Fruit fly (Drosophila melanogaster) whole organism, embryonic: ENCODE data around the gene CG9630.

ENCODE experiments used
- Asciz ChIP-seq: fragments of 200-800 bp; sonication (Bioruptor generic); optimal IDR thresholded peaks from 2 replicates; lab custom pipeline; 2017; ENCODE audit warnings: missing biosample characterization, mild to moderate bottlenecking, missing genetic modification characterization, missing genetic modification reagents
- BEAF-32 ChIP-seq: fragments of 200-800 bp; sonication (Bioruptor generic); optimal IDR thresholded peaks from 3 replicates; lab custom pipeline; 2017; ENCODE audit warnings: missing biosample characterization, missing genetic modification characterization, mild to moderate bottlenecking, moderate library complexity, missing genetic modification reagents
- CG10209 ChIP-seq: fragments of 200-800 bp; sonication (Bioruptor generic); optimal IDR thresholded peaks from 3 replicates; lab custom pipeline; 2017; ENCODE audit warnings: missing biosample characterization, mild to moderate bottlenecking, missing genetic modification characterization, missing genetic modification reagents
- CG10366 ChIP-seq: fragments of 200-800 bp; sonication (Bioruptor generic); IDR thresholded peaks from 2 replicates; pipeline ENCODE4 v1.3.6; 2022; ENCODE audit warnings: missing biosample characterization, missing genetic modification characterization
- CG12071 ChIP-seq: fragments of 200-800 bp; sonication (Bioruptor generic); optimal IDR thresholded peaks from 3 replicates; lab custom pipeline; 2018; ENCODE audit warnings: missing biosample characterization, mild to moderate bottlenecking, missing genetic modification characterization
- CG12219 ChIP-seq: fragments of 200-800 bp; sonication (Bioruptor generic); optimal IDR thresholded peaks from 3 replicates; lab custom pipeline; 2018; ENCODE audit warnings: missing biosample characterization, mild to moderate bottlenecking, missing genetic modification characterization
- CG12659 ChIP-seq: fragments of 200-800 bp; sonication (Bioruptor generic); optimal IDR thresholded peaks from 3 replicates; lab custom pipeline; 2017; ENCODE audit warnings: mild to moderate bottlenecking, missing biosample characterization, missing genetic modification reagents, missing genetic modification characterization
- CG13296 ChIP-seq: fragments of 200-800 bp; sonication (Bioruptor generic); optimal IDR thresholded peaks from 3 replicates; lab custom pipeline; 2018; ENCODE audit warnings: missing biosample characterization, mild to moderate bottlenecking, missing genetic modification characterization
- CG14965 ChIP-seq: fragments of 200-800 bp; sonication (Bioruptor generic); optimal IDR thresholded peaks from 2 replicates; lab custom pipeline; 2016; ENCODE audit warnings: missing biosample characterization, missing genetic modification characterization, borderline replicate concordance
- CG15479 ChIP-seq: fragments of 200-800 bp; sonication (Bioruptor generic); optimal IDR thresholded peaks from 3 replicates; lab custom pipeline; 2019; ENCODE audit warnings: missing biosample characterization, mild to moderate bottlenecking, missing genetic modification characterization, moderate library complexity
- CG17912 ChIP-seq: fragments of 200-800 bp; sonication (Bioruptor generic); optimal IDR thresholded peaks from 2 replicates; lab custom pipeline; 2018; ENCODE audit warnings: missing biosample characterization, mild to moderate bottlenecking, missing genetic modification characterization
- CG2120 ChIP-seq: fragments of 200-800 bp; sonication (Bioruptor generic); optimal IDR thresholded peaks from 3 replicates; lab custom pipeline; 2016; ENCODE audit warnings: missing biosample characterization, missing genetic modification characterization
- CG30403 ChIP-seq: fragments of 200-800 bp; sonication (Bioruptor generic); optimal IDR thresholded peaks from 3 replicates; lab custom pipeline; 2016; ENCODE audit warnings: missing biosample characterization, missing genetic modification characterization
- CG31365 ChIP-seq: fragments of 200-800 bp; sonication (Bioruptor generic); optimal IDR thresholded peaks from 2 replicates; lab custom pipeline; 2018; ENCODE audit warnings: missing biosample characterization, mild to moderate bottlenecking, missing genetic modification characterization
- CG32532 ChIP-seq: fragments of 200-800 bp; sonication (Bioruptor generic); IDR thresholded peaks from 2 replicates; pipeline ENCODE4 v1.3.6; 2022; ENCODE audit warnings: missing biosample characterization, missing genetic modification characterization
- CG4617 ChIP-seq: fragments of 200-800 bp; sonication (Bioruptor generic); optimal IDR thresholded peaks from 3 replicates; lab custom pipeline; 2016; ENCODE audit warnings: missing biosample characterization, missing genetic modification characterization, borderline replicate concordance
- CG4820 ChIP-seq: fragments of 200-800 bp; sonication (Bioruptor generic); optimal IDR thresholded peaks from 3 replicates; lab custom pipeline; 2016; ENCODE audit warnings: missing biosample characterization, missing genetic modification characterization
- CG5180 ChIP-seq: fragments of 200-800 bp; sonication (Bioruptor generic); optimal IDR thresholded peaks from 3 replicates; lab custom pipeline; 2017; ENCODE audit warnings: missing biosample characterization, missing genetic modification characterization, mild to moderate bottlenecking, moderate library complexity, missing genetic modification reagents
- CG6791 ChIP-seq: fragments of 200-800 bp; sonication (Bioruptor generic); IDR thresholded peaks from 3 replicates; pipeline ENCODE4 v1.3.6; 2022; ENCODE audit warnings: missing biosample characterization, missing genetic modification characterization; ENCODE audit not compliant: partially characterized antibody
- CG8359 ChIP-seq: fragments of 200-800 bp; sonication (Bioruptor generic); optimal IDR thresholded peaks from 2 replicates; lab custom pipeline; 2017; ENCODE audit warnings: missing biosample characterization, mild to moderate bottlenecking, missing genetic modification characterization, borderline replicate concordance
- Dek ChIP-seq: fragments of 200-800 bp; sonication (Bioruptor generic); optimal IDR thresholded peaks from 3 replicates; lab custom pipeline; 2019; ENCODE audit warnings: missing biosample characterization, mild to moderate bottlenecking, missing genetic modification characterization, moderate library complexity
- Dfd ChIP-seq, 2 experiments: fragments of >200 bp; optimal IDR thresholded peaks; 2 replicates each; lab custom pipeline; 2017; ENCODE audit warnings: missing biosample characterization in 2 of 2, missing genetic modification characterization in 2 of 2
- Fer3 ChIP-seq: fragments of 200-800 bp; sonication (Bioruptor generic); optimal IDR thresholded peaks from 2 replicates; lab custom pipeline; 2018; ENCODE audit warnings: missing biosample characterization, mild to moderate bottlenecking, missing genetic modification characterization, moderate library complexity
- Hand ChIP-seq: fragments of 200-800 bp; sonication (Bioruptor generic); optimal IDR thresholded peaks from 2 replicates; lab custom pipeline; 2017; ENCODE audit warnings: mild to moderate bottlenecking, missing biosample characterization, missing genetic modification reagents, missing genetic modification characterization
- Hmr ChIP-seq: fragments of 200-800 bp; sonication (Bioruptor generic); optimal IDR thresholded peaks from 3 replicates; lab custom pipeline; 2017; ENCODE audit warnings: mild to moderate bottlenecking, missing biosample characterization, missing genetic modification reagents, missing genetic modification characterization
- Hmx ChIP-seq: fragments of 200-800 bp; sonication (Bioruptor generic); optimal IDR thresholded peaks from 2 replicates; lab custom pipeline; 2016; ENCODE audit warnings: missing biosample characterization, missing genetic modification characterization
- Jarid2 ChIP-seq: fragments of 200-800 bp; sonication (Bioruptor generic); optimal IDR thresholded peaks from 3 replicates; lab custom pipeline; 2017; ENCODE audit warnings: mild to moderate bottlenecking, missing biosample characterization, missing genetic modification reagents, missing genetic modification characterization
- MESR4 ChIP-seq: fragments of 200-800 bp; sonication (Bioruptor generic); optimal IDR thresholded peaks from 2 replicates; lab custom pipeline; 2018; ENCODE audit warnings: missing biosample characterization, mild to moderate bottlenecking, missing genetic modification characterization, moderate library complexity
- Meics ChIP-seq: fragments of 200-800 bp; sonication (Bioruptor generic); optimal IDR thresholded peaks from 2 replicates; lab custom pipeline; 2017; ENCODE audit warnings: missing biosample characterization, mild to moderate bottlenecking, missing genetic modification characterization
- Opbp ChIP-seq: fragments of 200-800 bp; sonication (Bioruptor generic); IDR thresholded peaks from 3 replicates; pipeline ENCODE4 v1.3.6; 2022; ENCODE audit warnings: missing biosample characterization, missing genetic modification characterization; ENCODE audit not compliant: partially characterized antibody
- Rfx ChIP-seq: fragments of 200-800 bp; sonication (Bioruptor generic); IDR thresholded peaks from 2 replicates; pipeline ENCODE4 v1.3.6; 2022; ENCODE audit warnings: missing biosample characterization, missing genetic modification characterization
- Sry-β ChIP-seq: fragments of 200-800 bp; sonication (Bioruptor generic); optimal IDR thresholded peaks from 2 replicates; lab custom pipeline; 2018; ENCODE audit warnings: missing biosample characterization, mild to moderate bottlenecking, missing genetic modification characterization, moderate library complexity
- YL-1 ChIP-seq: fragments of 200-800 bp; sonication (Bioruptor generic); optimal IDR thresholded peaks from 3 replicates; lab custom pipeline; 2017; ENCODE audit warnings: missing biosample characterization, mild to moderate bottlenecking, missing genetic modification characterization
- ac ChIP-seq: fragments of 200-800 bp; sonication (Bioruptor generic); optimal IDR thresholded peaks from 3 replicates; lab custom pipeline; 2017; ENCODE audit warnings: missing biosample characterization, mild to moderate bottlenecking, missing genetic modification characterization
- al ChIP-seq: fragments of 200-800 bp; sonication (Bioruptor generic); IDR thresholded peaks from 2 replicates; pipeline ENCODE4 v1.3.6; 2022; ENCODE audit warnings: missing biosample characterization, missing genetic modification characterization
- ap ChIP-seq: fragments of 200-800 bp; sonication (Bioruptor generic); IDR thresholded peaks from 2 replicates; pipeline ENCODE4 v1.3.6; 2022; ENCODE audit warnings: missing biosample characterization, missing genetic modification characterization
- grau ChIP-seq: fragments of 200-800 bp; optimal IDR thresholded peaks from 3 replicates; lab custom pipeline; 2019; ENCODE audit warnings: missing biosample characterization, mild to moderate bottlenecking, missing genetic modification characterization, moderate library complexity
- hth ChIP-seq: fragments of >200 bp; optimal IDR thresholded peaks from 2 replicates; lab custom pipeline; 2017; ENCODE audit warnings: inconsistent platforms
- jigr1 ChIP-seq: fragments of 200-800 bp; sonication (Bioruptor generic); IDR thresholded peaks from 3 replicates; pipeline ENCODE4 v1.3.6; 2022; ENCODE audit warnings: missing biosample characterization, missing genetic modification characterization
- oc ChIP-seq: fragments of 200-800 bp; sonication (Bioruptor generic); optimal IDR thresholded peaks from 2 replicates; lab custom pipeline; 2018; ENCODE audit warnings: missing biosample characterization, mild to moderate bottlenecking, missing genetic modification characterization, moderate library complexity
- otp ChIP-seq: fragments of 200-800 bp; sonication (Bioruptor generic); IDR thresholded peaks from 3 replicates; pipeline ENCODE4, ENCODE4 v1.3.6; 2022; ENCODE audit warnings: missing biosample characterization, missing genetic modification characterization
- pan ChIP-seq, 4 experiments: fragments of >200 bp in 3 of 4; fragments of 200-800 bp in 1 of 4; sonication (Bioruptor generic) in 1 of 4; optimal IDR thresholded peaks in 3 of 4; IDR thresholded peaks in 1 of 4; 2 replicates each; pipeline versions ENCODE4 v1.3.6 to Lab custom; 2017 to 2022; ENCODE audit warnings: missing biosample characterization in 2 of 4, missing genetic modification characterization in 2 of 4, mixed read lengths in 1 of 4
- pzg ChIP-seq: fragments of 200-800 bp; sonication (Bioruptor generic); optimal IDR thresholded peaks from 3 replicates; lab custom pipeline; 2018; ENCODE audit warnings: missing biosample characterization, mild to moderate bottlenecking, missing genetic modification characterization, moderate library complexity
- row ChIP-seq: fragments of 200-800 bp; sonication (Bioruptor generic); IDR thresholded peaks from 3 replicates; pipeline ENCODE4 v1.3.6; 2022; ENCODE audit warnings: missing biosample characterization, missing genetic modification characterization
- sens ChIP-seq: fragments of 200-800 bp; sonication (Bioruptor generic); peaks from one replicate; lab custom pipeline; 2016; ENCODE audit warnings: missing biosample characterization, missing genetic modification characterization
- sisA ChIP-seq: fragments of 200-800 bp; sonication (Bioruptor generic); IDR thresholded peaks from 2 replicates; pipeline ENCODE4 v1.3.6; 2022; ENCODE audit warnings: missing biosample characterization, missing genetic modification characterization
- sug ChIP-seq: fragments of 200-800 bp; optimal IDR thresholded peaks from 2 replicates; lab custom pipeline; 2019; ENCODE audit warnings: missing biosample characterization, mild to moderate bottlenecking, missing genetic modification characterization, moderate library complexity

Gene CG9630

DNA sequence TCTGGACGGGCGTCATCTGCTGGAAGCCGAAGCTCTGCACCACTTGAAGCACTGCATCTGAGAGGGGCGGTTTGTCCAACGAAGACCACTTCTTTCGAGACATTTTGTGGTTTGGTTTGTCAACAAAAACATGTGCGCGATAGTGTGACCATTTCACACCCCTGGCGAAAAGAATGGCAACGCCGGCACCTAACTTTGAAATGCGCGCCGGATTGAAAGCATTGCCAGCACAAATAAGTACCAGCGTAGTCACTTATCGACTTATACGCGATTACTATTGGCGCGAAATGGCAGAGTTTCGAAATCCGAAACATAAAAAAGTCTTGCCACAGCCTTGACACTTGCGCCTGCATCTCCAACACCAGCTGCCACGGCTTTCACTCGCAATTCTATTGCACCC, at the start of gene CG9630 (continued):
- TF ChIP-seq oc (tag; lab: Kevin White, UChicago) (peak; percentile 51), al (no peak), ap (GFP tag; lab: Robert Waterston, UW) (no peak), hth (lab: Kevin White, UChicago) (no peak), sisA (GFP tag; lab: Robert Waterston, UW) (no peak), CG30403 (GFP tag; lab: Kevin White, UChicago) (no peak), Sry-β (GFP tag; lab: Kevin White, UChicago) (no peak), jigr1 (GFP tag; lab: Robert Waterston, UW) (no peak), Hmx (GFP tag; lab: Kevin White, UChicago) (no peak), pan (optimal IDR thresholded peaks at IDR 0.05; lab: Kevin White, UChicago) (no peak), pan (GFP tag; optimal IDR thresholded peaks at IDR 0.05 in 1 of 2, IDR thresholded peaks at IDR 0.05 in 1 of 2) (no peak), YL-1 (GFP tag; lab: Kevin White, UChicago) (peak; percentile 59), BEAF-32 (GFP tag; lab: Kevin White, UChicago) (peak; percentile 72), CG14965 (GFP tag; lab: Kevin White, UChicago) (no peak), ac (GFP tag; lab: Kevin White, UChicago) (no peak)

DNA sequence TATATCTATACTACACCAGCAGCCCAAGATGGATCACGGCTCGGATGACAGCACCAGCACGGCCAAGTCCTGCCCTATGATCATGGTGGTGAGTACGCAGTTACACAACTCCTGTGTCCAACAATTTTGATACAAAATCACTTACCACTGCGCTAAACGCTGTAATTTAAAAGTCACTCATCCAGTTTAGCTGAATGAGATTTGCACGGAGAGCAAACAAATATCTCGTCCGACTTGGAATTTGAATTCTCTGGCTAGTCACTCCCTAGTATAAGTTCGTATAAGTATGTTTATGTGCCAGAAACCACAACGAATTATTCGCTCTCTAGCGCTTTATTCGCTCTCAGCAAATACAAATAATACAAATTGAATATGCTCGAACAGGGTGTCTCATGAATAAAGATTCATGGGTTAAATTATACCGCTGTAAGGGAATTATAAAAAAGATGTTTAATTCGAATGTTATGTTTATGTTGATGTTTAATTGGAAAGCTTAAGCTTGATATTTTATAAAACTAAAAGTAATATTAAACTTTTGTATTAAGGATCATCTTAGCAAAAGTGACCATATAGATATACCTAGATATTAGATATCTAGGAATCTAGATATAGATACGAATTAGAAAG, 48.1 kb upstream of the CG9630 start:
- peak; percentile 45 for TF ChIP-seq CG5180
- TF ChIP-seq Fer3 = peak; percentile 56
- peak; percentile 47; the same call in 1 of the 3 replicates for TF ChIP-seq row (GFP tag; lab: Robert Waterston, UW)
- no peak for TF ChIP-seq CG8359 (GFP tag; lab: Kevin White, UChicago)
- TF ChIP-seq CG2120 (GFP tag; lab: Kevin White, UChicago) = peak; percentile 61
- TF ChIP-seq Dek = peak; percentile 33
- TF ChIP-seq Jarid2 (GFP tag; lab: Kevin White, UChicago) = peak; percentile 47
- TF ChIP-seq Hmr (GFP tag; lab: Kevin White, UChicago) = peak; percentile 53
- no peak for TF ChIP-seq CG4617 (GFP tag; lab: Kevin White, UChicago)
- TF ChIP-seq pzg = no peak
- TF ChIP-seq sens (GFP tag; lab: Kevin White, UChicago) = peak; percentile 72
- TF ChIP-seq CG17912 = no peak
- TF ChIP-seq CG12071 (GFP tag; lab: Kevin White, UChicago) = peak; percentile 9
- peak; percentile 51; the same call in 1 of the 2 replicates for TF ChIP-seq Rfx (GFP tag; lab: Robert Waterston, UW)
- TF ChIP-seq CG32532 (GFP tag; lab: Robert Waterston, UW) = peak; percentile 48; the same call in 1 of the 2 replicates
- TF ChIP-seq Meics (GFP tag; lab: Kevin White, UChicago) = peak; percentile 35
- no peak for TF ChIP-seq Dfd (GFP tag; optimal IDR thresholded peaks at IDR 0.05; lab: Kevin White, UChicago)
- TF ChIP-seq CG10209 (GFP tag; lab: Kevin White, UChicago) = peak; percentile 18
- no peak for TF ChIP-seq CG6791 (GFP tag; lab: Robert Waterston, UW)
- TF ChIP-seq sug (tag; lab: Kevin White, UChicago) = no peak
- TF ChIP-seq MESR4 (GFP tag; lab: Kevin White, UChicago) = no peak
- no peak for TF ChIP-seq otp
- TF ChIP-seq Asciz = peak; percentile 26
- 0 out of 3 replicates have a peak, but pooled peaks have one; percentile 25 for TF ChIP-seq Opbp (GFP tag; lab: Robert Waterston, UW)
- TF ChIP-seq Hand (GFP tag; lab: Kevin White, UChicago) = peak; percentile 1
- peak; percentile 13 for TF ChIP-seq CG15479 (GFP tag; lab: Kevin White, UChicago)
- TF ChIP-seq CG10366 = peak; percentile 68
- TF ChIP-seq CG12659 = peak; percentile 12
- TF ChIP-seq CG31365 (tag; lab: Kevin White, UChicago) = peak; percentile 6
- peak; percentile 49 for TF ChIP-seq grau (tag; lab: Kevin White, UChicago)
- TF ChIP-seq CG4820 = no peak
- TF ChIP-seq CG13296 = peak; percentile 42
- peak; percentile 14 for TF ChIP-seq CG12219 (GFP tag; lab: Kevin White, UChicago)
